Fruit fly (Drosophila melanogaster): ENCODE measurements around the gene ru.

ru gene

dm6 chr3L:1379741-1380465, 9.5 kb downstream of the ru start (continued):
- TF ChIP-seq CG15601 (tag; optimal IDR thresholded peaks at IDR 0.05) = no peak
- no peak for TF ChIP-seq sqz (GFP tag; optimal IDR thresholded peaks at IDR 0.05)
- TF ChIP-seq Drgx (GFP tag; IDR thresholded peaks at IDR 0.05) = no peak
- no peak for TF ChIP-seq twi (tag; optimal IDR thresholded peaks at IDR 0.05)
- no peak for TF ChIP-seq esg (GFP tag; conservative IDR thresholded peaks at IDR 0.05)
- no peak for TF ChIP-seq Ravus (GFP tag; IDR thresholded peaks at IDR 0.05)
- no peak for TF ChIP-seq fd102C (GFP tag; optimal IDR thresholded peaks at IDR 0.05)
- TF ChIP-seq CG2120 (GFP tag; optimal IDR thresholded peaks at IDR 0.05) = no peak
- no peak for TF ChIP-seq CG11398 (GFP tag; optimal IDR thresholded peaks at IDR 0.05)
- no peak for TF ChIP-seq CG12155 (GFP tag; optimal IDR thresholded peaks at IDR 0.05)
- TF ChIP-seq CG8924 (tag; optimal IDR thresholded peaks at IDR 0.05) = no peak
- no peak for TF ChIP-seq Awh (GFP tag; IDR thresholded peaks at IDR 0.05)
- no peak for TF ChIP-seq unc-4 (GFP tag; IDR thresholded peaks at IDR 0.05; ENCODE audit: partially characterized antibody)
- TF ChIP-seq vnd (GFP tag; IDR thresholded peaks at IDR 0.05; ENCODE audit: partially characterized antibody) = peak; percentile 27; the same call in 1 of the 3 replicates
- TF ChIP-seq CG7928 (GFP tag; optimal IDR thresholded peaks at IDR 0.05) = no peak
- TF ChIP-seq dmrt99B (tag; optimal IDR thresholded peaks at IDR 0.05) = no peak
- TF ChIP-seq bab2 (GFP tag; optimal IDR thresholded peaks at IDR 0.05) = no peak
- no peak for TF ChIP-seq fru (optimal IDR thresholded peaks at IDR 0.05)
- peak; percentile 24 for TF ChIP-seq CG10267 (tag; optimal IDR thresholded peaks at IDR 0.05)
- no peak for TF ChIP-seq CG6254 (GFP tag; optimal IDR thresholded peaks at IDR 0.05)
- no peak for TF ChIP-seq CG17912 (GFP tag; optimal IDR thresholded peaks at IDR 0.05)
- no peak for TF ChIP-seq Ets97D (GFP tag; optimal IDR thresholded peaks at IDR 0.05)
- TF ChIP-seq Optix (GFP tag; IDR thresholded peaks at IDR 0.05) = no peak
- no peak for TF ChIP-seq hbn (GFP tag; IDR thresholded peaks at IDR 0.05; ENCODE audit: partially characterized antibody)
- peak; percentile 29; the same call in 1 of the 2 replicates for TF ChIP-seq CG42726 (GFP tag; IDR thresholded peaks at IDR 0.05; ENCODE audit: partially characterized antibody)
- no peak for TF ChIP-seq CG10321 (GFP tag; IDR thresholded peaks at IDR 0.05)
- TF ChIP-seq CG9797 (GFP tag; optimal IDR thresholded peaks at IDR 0.05) = no peak
- no peak for TF ChIP-seq Oli (tag; optimal IDR thresholded peaks at IDR 0.05)
- TF ChIP-seq lab (GFP tag; optimal IDR thresholded peaks at IDR 0.05) = no peak
- peak in 1 of 2 experiments; percentile 10 for TF ChIP-seq Pdp1 (GFP tag; optimal IDR thresholded peaks at IDR 0.05)
- TF ChIP-seq CG18476 (GFP tag; optimal IDR thresholded peaks at IDR 0.05) = no peak
- no peak for TF ChIP-seq CG9932 (GFP tag; IDR thresholded peaks at IDR 0.05)
- TF ChIP-seq CG15269 (tag; optimal IDR thresholded peaks at IDR 0.05) = no peak
- TF ChIP-seq Bgb (GFP tag; IDR thresholded peaks at IDR 0.05; ENCODE audit: partially characterized antibody) = peak; percentile 44; the same call in 1 of the 2 replicates
- TF ChIP-seq tin (GFP tag; optimal IDR thresholded peaks at IDR 0.05) = no peak
- no peak for TF ChIP-seq CG18599 (GFP tag; optimal IDR thresholded peaks at IDR 0.05)
- TF ChIP-seq CG13424 (tag; optimal IDR thresholded peaks at IDR 0.05) = no peak
- TF ChIP-seq CG33557 (GFP tag; optimal IDR thresholded peaks at IDR 0.05) = no peak
- TF ChIP-seq tna (GFP tag; IDR thresholded peaks at IDR 0.05; ENCODE audit: partially characterized antibody) = peak; percentile 57
- no peak for TF ChIP-seq chn (GFP tag; optimal IDR thresholded peaks at IDR 0.05)
- no peak for TF ChIP-seq CG1647 (GFP tag; optimal IDR thresholded peaks at IDR 0.05)
- TF ChIP-seq CG9876 (GFP tag; optimal IDR thresholded peaks at IDR 0.05) = no peak
- no peak for TF ChIP-seq CG2678 (tag; optimal IDR thresholded peaks at IDR 0.05)
- TF ChIP-seq CG30020 (tag; optimal IDR thresholded peaks at IDR 0.05) = no peak
- no peak for TF ChIP-seq seq (GFP tag; IDR thresholded peaks at IDR 0.05)
- TF ChIP-seq NfI (GFP tag; optimal IDR thresholded peaks at IDR 0.05) = no peak
- TF ChIP-seq D19A (tag; optimal IDR thresholded peaks at IDR 0.05) = no peak
- TF ChIP-seq CG43689 (GFP tag; IDR thresholded peaks at IDR 0.05) = no peak
- TF ChIP-seq CG30431 (GFP tag; optimal IDR thresholded peaks at IDR 0.05) = no peak

Data from whole organism, embryonic.